Worm (Caenorhabditis elegans) whole organism, L4 larva: Measurements from ENCODE around the gene F19B6.10.

Experiments used
- attf-4 ChIP-seq: sonication (generic microtip); optimal IDR thresholded peaks from 3 replicates; lab custom pipeline; 2017; ENCODE audit warnings: missing biosample characterization, missing genetic modification characterization
- skn-1 ChIP-seq: fragments of 150-350 bp; optimal IDR thresholded peaks from 2 replicates; lab custom pipeline; 2014; ENCODE audit warnings: missing biosample characterization, missing genetic modification characterization
- zip-2 ChIP-seq: fragments of 150-350 bp; optimal IDR thresholded peaks from 2 replicates; lab custom pipeline; 2014; ENCODE audit warnings: missing biosample characterization, missing genetic modification characterization

DNA sequence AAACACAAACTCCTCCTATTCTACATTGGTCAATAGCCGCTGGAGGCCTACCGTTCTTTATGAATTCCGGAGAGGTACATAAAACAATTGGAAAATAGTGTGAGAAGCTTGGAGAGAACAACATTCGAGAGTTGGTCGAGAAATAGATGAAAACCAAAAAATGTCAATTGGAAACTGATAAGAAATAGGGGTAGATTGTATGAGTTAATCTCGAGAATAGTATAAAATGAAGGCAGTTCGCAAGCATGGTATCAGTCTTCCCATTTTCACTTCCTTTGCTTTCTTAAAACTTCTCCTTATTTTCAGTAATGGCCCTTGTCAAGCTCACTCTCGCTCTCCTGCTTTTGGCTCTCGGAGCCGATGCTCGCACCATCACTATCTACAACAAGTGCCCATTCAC is 45.9 kb downstream of the F19B6.10 start, which contains the start of gene thn-2:
- TF ChIP-seq skn-1 (tag; lab: Kevin White, UChicago), result no peak
- TF ChIP-seq attf-4 (tag; lab: Kevin White, UChicago), result no peak
- TF ChIP-seq zip-2 (tag; lab: Kevin White, UChicago), result no peak
